Fruit fly (Drosophila melanogaster): ENCODE results near the gene CG42724.

CG42724 gene

dm6 chr3R:6350755-6351154 lies 17.3 kb downstream of the CG42724 start, which contains the start of gene Pak (continued):
- TF ChIP-seq lilli (GFP tag; optimal IDR thresholded peaks at IDR 0.05) (peak; percentile 31), Aef1 (GFP tag; IDR thresholded peaks at IDR 0.05) (no peak), CG3847 (GFP tag; IDR thresholded peaks at IDR 0.05) (0 out of 2 replicates have a peak, but pooled peaks have one; percentile 12), CG10274 (GFP tag; optimal IDR thresholded peaks at IDR 0.05) (no peak), tna (GFP tag; IDR thresholded peaks at IDR 0.05; ENCODE audit: partially characterized antibody) (peak; percentile 93), Dref (GFP tag; IDR thresholded peaks at IDR 0.05) (peak; percentile 93), ttk (GFP tag; IDR thresholded peaks at IDR 0.05) (no peak), CG2199 (GFP tag; IDR thresholded peaks at IDR 0.05) (no peak), CG8089 (GFP tag; optimal IDR thresholded peaks at IDR 0.05) (no peak), Kr (GFP tag; optimal IDR thresholded peaks at IDR 0.05) (no peak), usp (GFP tag; optimal IDR thresholded peaks at IDR 0.05) (no peak), CG8290 (GFP tag; optimal IDR thresholded peaks at IDR 0.05) (peak; percentile 43), CG8290 (tag; optimal IDR thresholded peaks at IDR 0.05) (peak in 1 of 2 experiments; percentile 56), CG33213 (GFP tag; optimal IDR thresholded peaks at IDR 0.05) (peak; percentile 45), cato (GFP tag; optimal IDR thresholded peaks at IDR 0.05; ENCODE audit: borderline replicate concordance) (no peak), wek (GFP tag; optimal IDR thresholded peaks at IDR 0.05) (no peak), CG7357 (GFP tag; IDR thresholded peaks at IDR 0.05) (no peak), CG3163 (GFP tag; optimal IDR thresholded peaks at IDR 0.05) (no peak), CG7963 (GFP tag; IDR thresholded peaks at IDR 0.05; ENCODE audit: partially characterized antibody) (peak; percentile 89), trh (GFP tag; optimal IDR thresholded peaks at IDR 0.05) (no peak), dm (GFP tag; optimal IDR thresholded peaks at IDR 0.05) (peak; percentile 13), Rx (GFP tag; IDR thresholded peaks at IDR 0.05) (no peak), CG8388 (GFP tag; optimal IDR thresholded peaks at IDR 0.05) (no peak), CG13287 (GFP tag; IDR thresholded peaks at IDR 0.05; ENCODE audit: partially characterized antibody) (peak; percentile 95), BtbVII (GFP tag; optimal IDR thresholded peaks at IDR 0.05) (no peak), sna (GFP tag; IDR thresholded peaks at IDR 0.05; ENCODE audit: partially characterized antibody) (peak; percentile 92), MESR4 (GFP tag; optimal IDR thresholded peaks at IDR 0.05) (peak; percentile 85), Rfx (GFP tag; IDR thresholded peaks at IDR 0.05) (no peak), CG12219 (GFP tag; optimal IDR thresholded peaks at IDR 0.05) (no peak), kay (GFP tag; optimal IDR thresholded peaks at IDR 0.05) (no peak), bbx (GFP tag; IDR thresholded peaks at IDR 0.05; ENCODE audit: partially characterized antibody) (peak; percentile 93), B-H2 (GFP tag; optimal IDR thresholded peaks at IDR 0.05) (no peak), abd-A (tag; optimal IDR thresholded peaks at IDR 0.05) (no peak), slbo (GFP tag; IDR thresholded peaks at IDR 0.05) (peak; percentile 33; the same call in 1 of the 2 replicates), ara (GFP tag; IDR thresholded peaks at IDR 0.05) (no peak), Optix (GFP tag; IDR thresholded peaks at IDR 0.05) (no peak), crc (GFP tag; optimal IDR thresholded peaks at IDR 0.05) (no peak), CG9932 (GFP tag; IDR thresholded peaks at IDR 0.05) (peak; percentile 46; the same call in 1 of the 2 replicates), chinmo (GFP tag; IDR thresholded peaks at IDR 0.05; ENCODE audit: partially characterized antibody) (peak; percentile 89; the same call in 2 of the 4 replicates), Eip74EF (GFP tag; optimal IDR thresholded peaks at IDR 0.05) (no peak), Bgb (GFP tag; IDR thresholded peaks at IDR 0.05; ENCODE audit: partially characterized antibody) (peak; percentile 96), Dp (GFP tag; optimal IDR thresholded peaks at IDR 0.05) (peak; percentile 64), Lhr (GFP tag; optimal IDR thresholded peaks at IDR 0.05) (peak; percentile 48), Scr (GFP tag; IDR thresholded peaks at IDR 0.05; ENCODE audit: partially characterized antibody) (peak; percentile 93), Doc3 (GFP tag; IDR thresholded peaks at IDR 0.05; ENCODE audit: partially characterized antibody) (peak; percentile 91)
